Fruit fly (Drosophila melanogaster) S2 (cell line): ENCODE results near the gene CG4009.

Experiments used
- CG8478 ChIP-seq: fragments of >200 bp; optimal IDR thresholded peaks from 2 replicates; lab custom pipeline; 2018
- CTCF ChIP-seq, 2 experiments: fragments of >200 bp; optimal IDR thresholded peaks; 2 replicates each; lab custom pipeline; 2018

dm6 chr3R:17085029-17085807, 49.4 kb upstream of the CG4009 start, which contains the start of gene GckIII:
- TF ChIP-seq CTCF (optimal IDR thresholded peaks at IDR 0.05; lab: Kevin White, UChicago) (no peak), CG8478 (lab: Kevin White, UChicago) (no peak)
